Worm (Caenorhabditis elegans) whole organism, midembryonic: ENCODE data around the gene mcm-6.

ENCODE experiments used
- flt-1 ChIP-seq: fragments of 200-800 bp; sonication (Bioruptor generic); IDR thresholded peaks from 2 replicates; pipeline ENCODE4 v1.3.6; 2022; ENCODE audit warnings: missing genetic modification characterization, missing compliant biosample characterization
- ref-1 ChIP-seq: fragments of 200-800 bp; sonication (Bioruptor generic); conservative IDR thresholded peaks from 2 replicates; pipeline ENCODE4 v1.3.6; 2022; ENCODE audit warnings: missing genetic modification reagents, missing genetic modification characterization, missing compliant biosample characterization

ce11 chrIII:9776323-9776722, 17.8 kb upstream of the mcm-6 start, which contains the start of gene usp-46:
- TF ChIP-seq flt-1 (GFP tag; lab: Robert Waterston, UW) (0 out of 2 replicates have a peak, but pooled peaks have one; percentile 39), ref-1 (GFP tag; lab: Robert Waterston, UW) (no peak)
